Fruit fly (Drosophila melanogaster) whole organism, embryonic: Measurements from ENCODE around the gene Slu7.

Experiments used
- Blimp-1 ChIP-seq: fragments of 200-800 bp; sonication (Bioruptor generic); optimal IDR thresholded peaks from 3 replicates; lab custom pipeline; 2018; ENCODE audit warnings: missing biosample characterization, missing genetic modification characterization, mild to moderate bottlenecking, moderate library complexity, missing genetic modification reagents
- CG11456 ChIP-seq: fragments of 200-800 bp; sonication (Bioruptor generic); IDR thresholded peaks from 3 replicates; pipeline ENCODE4 v1.3.6; 2022; ENCODE audit warnings: missing biosample characterization, missing genetic modification characterization
- CG12219 ChIP-seq: fragments of 200-800 bp; sonication (Bioruptor generic); optimal IDR thresholded peaks from 3 replicates; lab custom pipeline; 2018; ENCODE audit warnings: missing biosample characterization, mild to moderate bottlenecking, missing genetic modification characterization
- CG12391 ChIP-seq: fragments of 200-800 bp; sonication (Bioruptor generic); optimal IDR thresholded peaks from 3 replicates; lab custom pipeline; 2018; ENCODE audit warnings: missing biosample characterization, mild to moderate bottlenecking, missing genetic modification characterization, moderate library complexity
- CG12769 ChIP-seq: fragments of 200-800 bp; sonication (Bioruptor generic); optimal IDR thresholded peaks from 2 replicates; lab custom pipeline; 2019; ENCODE audit warnings: missing biosample characterization, mild to moderate bottlenecking, missing genetic modification characterization, moderate library complexity
- CG14441 ChIP-seq: fragments of 200-800 bp; sonication (Bioruptor generic); IDR thresholded peaks from 2 replicates; pipeline ENCODE4 v1.3.6; 2022; ENCODE audit warnings: missing biosample characterization, missing genetic modification characterization
- CG15269 ChIP-seq: fragments of 200-800 bp; sonication (Bioruptor generic); optimal IDR thresholded peaks from 2 replicates; lab custom pipeline; 2018; ENCODE audit warnings: missing biosample characterization, mild to moderate bottlenecking, missing genetic modification characterization, moderate library complexity
- CG15479 ChIP-seq: fragments of 200-800 bp; sonication (Bioruptor generic); optimal IDR thresholded peaks from 3 replicates; lab custom pipeline; 2019; ENCODE audit warnings: missing biosample characterization, mild to moderate bottlenecking, missing genetic modification characterization, moderate library complexity
- CG16779 ChIP-seq: fragments of 200-800 bp; sonication (Bioruptor generic); IDR thresholded peaks from 2 replicates; pipeline ENCODE4 v1.3.6; 2022; ENCODE audit warnings: missing biosample characterization, missing genetic modification characterization
- CG17328 ChIP-seq: fragments of 200-800 bp; sonication (Bioruptor generic); IDR thresholded peaks from 2 replicates; pipeline ENCODE4 v1.3.6; 2022; ENCODE audit warnings: missing biosample characterization, missing genetic modification characterization
- CG18262 ChIP-seq: fragments of 200-800 bp; optimal IDR thresholded peaks from 3 replicates; lab custom pipeline; 2019; ENCODE audit warnings: missing biosample characterization, mild to moderate bottlenecking, missing genetic modification characterization, moderate library complexity
- CG2120 ChIP-seq: fragments of 200-800 bp; sonication (Bioruptor generic); optimal IDR thresholded peaks from 3 replicates; lab custom pipeline; 2016; ENCODE audit warnings: missing biosample characterization, missing genetic modification characterization
- CG2678 ChIP-seq: fragments of 200-800 bp; sonication (Bioruptor generic); optimal IDR thresholded peaks from 3 replicates; lab custom pipeline; 2019; ENCODE audit warnings: missing biosample characterization, mild to moderate bottlenecking, missing genetic modification characterization, moderate library complexity
- CG31224 ChIP-seq: fragments of 200-800 bp; sonication (Bioruptor generic); IDR thresholded peaks from 2 replicates; pipeline ENCODE4 v1.3.6; 2022; ENCODE audit warnings: missing biosample characterization, missing genetic modification characterization
- CG31441 ChIP-seq: fragments of 200-800 bp; sonication (Bioruptor generic); IDR thresholded peaks from 2 replicates; pipeline ENCODE4 v1.3.6; 2022; ENCODE audit warnings: missing biosample characterization, missing genetic modification characterization
- CG4617 ChIP-seq: fragments of 200-800 bp; sonication (Bioruptor generic); optimal IDR thresholded peaks from 3 replicates; lab custom pipeline; 2016; ENCODE audit warnings: missing biosample characterization, missing genetic modification characterization, borderline replicate concordance
- CG4730 ChIP-seq: fragments of 200-800 bp; sonication (Bioruptor generic); IDR thresholded peaks from 2 replicates; pipeline ENCODE4 v1.3.6; 2022; ENCODE audit warnings: missing biosample characterization, missing genetic modification characterization
- CG4820 ChIP-seq: fragments of 200-800 bp; sonication (Bioruptor generic); optimal IDR thresholded peaks from 3 replicates; lab custom pipeline; 2016; ENCODE audit warnings: missing biosample characterization, missing genetic modification characterization
- CG5953 ChIP-seq: fragments of 200-800 bp; sonication (Bioruptor generic); IDR thresholded peaks from 2 replicates; pipeline ENCODE4 v1.3.6; 2022; ENCODE audit warnings: missing biosample characterization, missing genetic modification characterization
- CG6791 ChIP-seq: fragments of 200-800 bp; sonication (Bioruptor generic); IDR thresholded peaks from 3 replicates; pipeline ENCODE4 v1.3.6; 2022; ENCODE audit warnings: missing biosample characterization, missing genetic modification characterization; ENCODE audit not compliant: partially characterized antibody
- CG7357 ChIP-seq: fragments of 200-800 bp; sonication (Bioruptor generic); IDR thresholded peaks from 3 replicates; pipeline ENCODE4 v1.3.6; 2022; ENCODE audit warnings: missing biosample characterization, missing genetic modification characterization
- CG8290 ChIP-seq, 3 experiments: fragments of 200-800 bp; sonication (Bioruptor generic); optimal IDR thresholded peaks; 2 replicates each; lab custom pipeline; 2016 to 2019; ENCODE audit warnings: missing biosample characterization in 3 of 3, missing genetic modification characterization in 3 of 3, mild to moderate bottlenecking in 2 of 3, moderate library complexity in 1 of 3
- CG8924 ChIP-seq: fragments of 200-800 bp; optimal IDR thresholded peaks from 3 replicates; lab custom pipeline; 2019; ENCODE audit warnings: missing biosample characterization, mild to moderate bottlenecking, missing genetic modification characterization, moderate library complexity
- CG9215 ChIP-seq: fragments of 200-800 bp; sonication (Bioruptor generic); IDR thresholded peaks from 2 replicates; pipeline ENCODE4 v1.3.6; 2022; ENCODE audit warnings: missing biosample characterization, missing genetic modification characterization
- D19A ChIP-seq: fragments of 200-800 bp; optimal IDR thresholded peaks from 3 replicates; lab custom pipeline; 2019; ENCODE audit warnings: missing biosample characterization, mild to moderate bottlenecking, missing genetic modification characterization, moderate library complexity
- Dbx ChIP-seq: fragments of 200-800 bp; sonication (Bioruptor generic); IDR thresholded peaks from 3 replicates; pipeline ENCODE4 v1.3.6; 2022; ENCODE audit warnings: missing biosample characterization, missing genetic modification characterization
- Fer1 ChIP-seq: fragments of 200-800 bp; sonication (Bioruptor generic); optimal IDR thresholded peaks from 2 replicates; lab custom pipeline; 2017; ENCODE audit warnings: missing biosample characterization, mild to moderate bottlenecking, missing genetic modification characterization
- H15 ChIP-seq: fragments of 200-800 bp; sonication (Bioruptor generic); IDR thresholded peaks from 3 replicates; pipeline ENCODE4 v1.3.6; 2022; ENCODE audit warnings: missing biosample characterization, missing genetic modification characterization
- HLH4C ChIP-seq: fragments of 200-800 bp; sonication (Bioruptor generic); IDR thresholded peaks from 3 replicates; pipeline ENCODE4 v1.3.6; 2022; ENCODE audit warnings: missing biosample characterization, missing genetic modification characterization; ENCODE audit not compliant: partially characterized antibody
- Hr51 ChIP-seq, 2 experiments: fragments of 200-800 bp; sonication (Bioruptor generic); optimal IDR thresholded peaks; 2 replicates in 1 of 2; 3 replicates in 1 of 2; lab custom pipeline; 2016 to 2018; ENCODE audit warnings: missing biosample characterization in 2 of 2, missing genetic modification characterization in 2 of 2, mild to moderate bottlenecking in 1 of 2, moderate library complexity in 1 of 2
- MBD-R2 ChIP-seq: fragments of 200-800 bp; sonication (Bioruptor generic); IDR thresholded peaks from 2 replicates; pipeline ENCODE4 v1.3.6; 2022; ENCODE audit warnings: missing biosample characterization, missing genetic modification characterization
- MESR4 ChIP-seq: fragments of 200-800 bp; sonication (Bioruptor generic); optimal IDR thresholded peaks from 2 replicates; lab custom pipeline; 2018; ENCODE audit warnings: missing biosample characterization, mild to moderate bottlenecking, missing genetic modification characterization, moderate library complexity
- Nf-YA ChIP-seq: fragments of 200-800 bp; sonication (Bioruptor generic); IDR thresholded peaks from 2 replicates; pipeline ENCODE4 v1.3.6; 2022; ENCODE audit warnings: missing biosample characterization, missing genetic modification characterization
- NfI ChIP-seq: fragments of 200-800 bp; sonication (Bioruptor generic); optimal IDR thresholded peaks from 3 replicates; lab custom pipeline; 2018; ENCODE audit warnings: missing biosample characterization, mild to moderate bottlenecking, missing genetic modification characterization, moderate library complexity
- Ptx1 ChIP-seq: fragments of 200-800 bp; sonication (Bioruptor generic); IDR thresholded peaks from 2 replicates; pipeline ENCODE4 v1.3.6; 2022; ENCODE audit warnings: missing biosample characterization, missing genetic modification characterization
- amos ChIP-seq: fragments of 200-800 bp; sonication (Bioruptor generic); IDR thresholded peaks from 2 replicates; pipeline ENCODE4 v1.3.6; 2022; ENCODE audit warnings: missing biosample characterization, missing genetic modification characterization; ENCODE audit not compliant: partially characterized antibody
- bsh ChIP-seq, 2 experiments: fragments of 200-800 bp; sonication (Bioruptor generic); optimal IDR thresholded peaks; 2 replicates each; lab custom pipeline; 2017 to 2018; ENCODE audit warnings: mild to moderate bottlenecking in 2 of 2, missing biosample characterization in 2 of 2, missing genetic modification characterization in 2 of 2, moderate library complexity in 1 of 2
- da ChIP-seq: fragments of 200-800 bp; sonication (Bioruptor generic); optimal IDR thresholded peaks from 2 replicates; lab custom pipeline; 2016; ENCODE audit warnings: missing biosample characterization, missing genetic modification characterization
- dmrt99B ChIP-seq: fragments of 200-800 bp; sonication (Bioruptor generic); optimal IDR thresholded peaks from 2 replicates; lab custom pipeline; 2018; ENCODE audit warnings: missing biosample characterization, mild to moderate bottlenecking, missing genetic modification characterization, moderate library complexity
- fd102C ChIP-seq: fragments of 200-800 bp; sonication (Bioruptor generic); optimal IDR thresholded peaks from 2 replicates; lab custom pipeline; 2018; ENCODE audit warnings: missing biosample characterization, mild to moderate bottlenecking, missing genetic modification characterization, moderate library complexity
- fd3F ChIP-seq: fragments of 200-800 bp; sonication (Bioruptor generic); optimal IDR thresholded peaks from 2 replicates; lab custom pipeline; 2018; ENCODE audit warnings: missing biosample characterization, mild to moderate bottlenecking, missing genetic modification characterization, moderate library complexity
- lbe ChIP-seq: fragments of 200-800 bp; sonication (Bioruptor generic); optimal IDR thresholded peaks from 2 replicates; lab custom pipeline; 2016; ENCODE audit warnings: missing biosample characterization, mild to moderate bottlenecking, missing genetic modification characterization
- nmo ChIP-seq: fragments of 200-800 bp; sonication (Bioruptor generic); optimal IDR thresholded peaks from 2 replicates; lab custom pipeline; 2018; ENCODE audit warnings: missing biosample characterization, mild to moderate bottlenecking, missing genetic modification characterization, moderate library complexity
- pnt ChIP-seq: fragments of 200-800 bp; sonication (Bioruptor generic); optimal IDR thresholded peaks from 3 replicates; lab custom pipeline; 2016; ENCODE audit warnings: missing biosample characterization, missing genetic modification characterization
- pum ChIP-seq: fragments of 200-800 bp; sonication (Bioruptor generic); optimal IDR thresholded peaks from 2 replicates; lab custom pipeline; 2016; ENCODE audit warnings: missing biosample characterization, missing genetic modification characterization
- repo ChIP-seq: fragments of 200-800 bp; sonication (Bioruptor generic); optimal IDR thresholded peaks from 2 replicates; lab custom pipeline; 2016; ENCODE audit warnings: missing biosample characterization, missing genetic modification characterization
- slp2 ChIP-seq: fragments of 200-800 bp; sonication (Bioruptor generic); optimal IDR thresholded peaks from 2 replicates; lab custom pipeline; 2016; ENCODE audit warnings: missing biosample characterization, missing genetic modification characterization
- so ChIP-seq: fragments of 200-800 bp; sonication (Bioruptor generic); IDR thresholded peaks from 3 replicates; pipeline ENCODE4 v1.3.6; 2022; ENCODE audit warnings: missing biosample characterization, missing genetic modification characterization

The Slu7 gene

DNA sequence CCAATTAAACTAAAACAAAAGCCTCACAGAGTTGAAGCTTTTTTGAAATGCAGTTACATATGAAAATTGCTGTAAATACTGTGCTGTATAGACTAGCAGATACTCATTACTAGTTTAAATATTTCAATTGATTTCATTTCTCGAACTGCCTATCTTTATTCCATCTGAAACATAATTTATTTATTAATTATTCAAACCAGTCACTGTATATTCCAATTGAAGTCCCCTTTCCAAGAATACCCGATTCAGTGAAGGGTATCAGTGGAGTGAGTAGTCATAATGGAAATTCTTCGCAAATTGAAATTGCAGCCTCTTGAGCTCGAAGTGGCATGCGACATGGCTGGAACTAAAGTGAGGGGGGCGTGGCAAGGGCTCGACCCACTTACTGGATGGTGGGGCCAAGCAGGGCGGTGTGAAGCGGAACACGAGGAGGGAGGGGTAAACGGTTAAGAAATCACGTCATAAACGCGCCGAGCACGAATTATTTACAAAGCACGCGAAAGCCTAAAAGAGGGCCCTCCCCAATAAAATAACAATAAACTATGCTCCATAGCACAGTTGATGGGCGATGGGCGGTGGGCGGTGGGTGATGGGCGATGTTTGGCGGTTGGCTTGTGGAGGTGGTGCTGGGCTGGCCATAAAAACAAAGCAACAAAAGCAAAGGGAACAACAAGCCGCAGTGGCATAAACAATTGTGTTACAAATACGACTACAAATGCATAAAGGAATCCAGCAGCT is 33.8 kb downstream of the Slu7 start (continued):
- peak; percentile 14 for TF ChIP-seq D19A (tag; lab: Kevin White, UChicago)
- no peak for TF ChIP-seq pnt (GFP tag; lab: Kevin White, UChicago)
- peak; percentile 49; the same call in 1 of the 2 replicates for TF ChIP-seq CG5953 (GFP tag; lab: Robert Waterston, UW)
- no peak for TF ChIP-seq lbe (GFP tag; lab: Kevin White, UChicago)
- peak; percentile 38; the same call in 1 of the 2 replicates for TF ChIP-seq CG17328
- TF ChIP-seq CG7357 (GFP tag; lab: Robert Waterston, UW) = peak; percentile 22; the same call in 1 of the 3 replicates
- 0 out of 2 replicates have a peak, but pooled peaks have one; percentile 14 for TF ChIP-seq CG4730 (GFP tag; lab: Robert Waterston, UW)
- 0 out of 2 replicates have a peak, but pooled peaks have one; percentile 29 for TF ChIP-seq Nf-YA
- peak; percentile 34 for TF ChIP-seq CG2120 (GFP tag; lab: Kevin White, UChicago)
- TF ChIP-seq H15 (GFP tag; lab: Robert Waterston, UW) = 0 out of 3 replicates have a peak, but pooled peaks have one; percentile 26
- peak in 1 of 2 experiments; percentile 33 for TF ChIP-seq bsh (GFP tag; optimal IDR thresholded peaks at IDR 0.05; lab: Kevin White, UChicago)
- no peak for TF ChIP-seq da (GFP tag; lab: Kevin White, UChicago)
- TF ChIP-seq CG9215 (GFP tag; lab: Robert Waterston, UW) = no peak
- TF ChIP-seq CG8924 = peak; percentile 25
- TF ChIP-seq CG6791 (GFP tag; lab: Robert Waterston, UW) = no peak
- peak; percentile 40 for TF ChIP-seq CG12391
- TF ChIP-seq CG18262 (tag; lab: Kevin White, UChicago) = peak; percentile 35
- no peak for TF ChIP-seq CG16779
- no peak for TF ChIP-seq fd102C (GFP tag; lab: Kevin White, UChicago)
- TF ChIP-seq CG15479 (GFP tag; lab: Kevin White, UChicago) = no peak
- TF ChIP-seq Dbx (GFP tag; lab: Robert Waterston, UW) = no peak
- peak; percentile 57 for TF ChIP-seq Ptx1 (GFP tag; lab: Robert Waterston, UW)
- TF ChIP-seq CG4820 (GFP tag; lab: Kevin White, UChicago) = peak; percentile 8
- TF ChIP-seq CG31224 (GFP tag; lab: Robert Waterston, UW) = no peak
- no peak for TF ChIP-seq HLH4C
- no peak for TF ChIP-seq CG8290 (GFP tag; optimal IDR thresholded peaks at IDR 0.05; lab: Kevin White, UChicago)
- peak in 1 of 2 experiments; percentile 49 for TF ChIP-seq CG8290 (tag; optimal IDR thresholded peaks at IDR 0.05; lab: Kevin White, UChicago)
- peak; percentile 54 for TF ChIP-seq nmo (GFP tag; lab: Kevin White, UChicago)
- no peak for TF ChIP-seq so (GFP tag; lab: Robert Waterston, UW)
- no peak for TF ChIP-seq pum
- no peak for TF ChIP-seq repo (GFP tag; lab: Kevin White, UChicago)
- TF ChIP-seq fd3F = no peak
- peak in 1 of 2 experiments; percentile 57 for TF ChIP-seq Hr51 (GFP tag; optimal IDR thresholded peaks at IDR 0.05; lab: Kevin White, UChicago)
- peak; percentile 24 for TF ChIP-seq Fer1 (GFP tag; lab: Kevin White, UChicago)
- TF ChIP-seq Blimp-1 (GFP tag; lab: Kevin White, UChicago) = peak; percentile 40
- TF ChIP-seq CG12219 (GFP tag; lab: Kevin White, UChicago) = no peak
- TF ChIP-seq MBD-R2 = no peak
- no peak for TF ChIP-seq slp2 (GFP tag; lab: Kevin White, UChicago)
- TF ChIP-seq CG14441 (GFP tag; lab: Robert Waterston, UW) = peak; percentile 58
- peak; percentile 10 for TF ChIP-seq NfI
- TF ChIP-seq dmrt99B (tag; lab: Kevin White, UChicago) = peak; percentile 66
- TF ChIP-seq CG31441 (GFP tag; lab: Robert Waterston, UW) = peak; percentile 50; the same call in 1 of the 2 replicates
- TF ChIP-seq amos (GFP tag; lab: Robert Waterston, UW) = no peak
- peak; percentile 52 for TF ChIP-seq CG15269
- TF ChIP-seq CG4617 (GFP tag; lab: Kevin White, UChicago) = no peak
- no peak for TF ChIP-seq MESR4
- TF ChIP-seq CG2678 (tag; lab: Kevin White, UChicago) = peak; percentile 54
- peak; percentile 58 for TF ChIP-seq CG12769
- 0 out of 3 replicates have a peak, but pooled peaks have one; percentile 30 for TF ChIP-seq CG11456 (GFP tag; lab: Robert Waterston, UW)
